Worm (Caenorhabditis elegans): Measurements from ENCODE around the gene pmk-1.

ce11 chrIV:8138984-8139383 is 9.6 kb upstream of the pmk-1 start, which contains the start of gene pmk-3:
- TF ChIP-seq hsf-1 (GFP tag; IDR thresholded peaks at IDR 0.05) (no peak), C06A6.2 (GFP tag; conservative IDR thresholded peaks at IDR 0.05) (no peak), snpc-1.1 (tag; optimal IDR thresholded peaks at IDR 0.05; ENCODE audit: insufficient read depth) (no peak)

All from whole organism, young adult.